Worm (Caenorhabditis elegans) whole organism, L2 larva: ENCODE results near the gene dnj-10.

Experiments
- C34F6.9 ChIP-seq: fragments of 150-350 bp; optimal IDR thresholded peaks from 2 replicates; lab custom pipeline; 2014; ENCODE audit warnings: missing biosample characterization, missing genetic modification characterization
- R02D3.7 ChIP-seq: fragments of 150-350 bp; optimal IDR thresholded peaks from 2 replicates; lab custom pipeline; 2014; ENCODE audit warnings: missing biosample characterization, missing genetic modification characterization
- Y55F3AM.14 ChIP-seq: fragments of 200-800 bp; sonication (Bioruptor generic); optimal IDR thresholded peaks from 2 replicates; lab custom pipeline; 2018; ENCODE audit warnings: mild to moderate bottlenecking, missing genetic modification characterization, missing compliant biosample characterization
- ZK546.5 ChIP-seq: sonication (generic microtip); optimal IDR thresholded peaks from 2 replicates; lab custom pipeline; 2017; ENCODE audit warnings: missing biosample characterization, missing genetic modification characterization
- aly-2 ChIP-seq: fragments of 150-350 bp; optimal IDR thresholded peaks from 2 replicates; lab custom pipeline; 2014; ENCODE audit warnings: missing biosample characterization, missing genetic modification characterization
- ama-1 ChIP-seq: fragments of 150-350 bp; optimal IDR thresholded peaks from 2 replicates; lab custom pipeline; 2018; ENCODE audit warnings: inconsistent platforms
- blmp-1 ChIP-seq: sonication (generic microtip); optimal IDR thresholded peaks from 2 replicates; lab custom pipeline; 2017; ENCODE audit warnings: missing genetic modification characterization, mild to moderate bottlenecking, missing compliant biosample characterization, antibody characterized with exemption, moderate library complexity; ENCODE audit not compliant: insufficient read depth
- ceh-16 ChIP-seq: fragments of 150-350 bp; optimal IDR thresholded peaks from 2 replicates; lab custom pipeline; 2014; ENCODE audit warnings: missing biosample characterization, missing genetic modification characterization
- ceh-82 ChIP-seq: fragments of 150-350 bp; optimal IDR thresholded peaks from 2 replicates; lab custom pipeline; 2014; ENCODE audit warnings: missing biosample characterization, missing genetic modification characterization
- crh-2 ChIP-seq: sonication (generic microtip); optimal IDR thresholded peaks from 2 replicates; lab custom pipeline; 2017; ENCODE audit warnings: missing biosample characterization, missing genetic modification characterization
- egl-27 ChIP-seq: sonication (generic microtip); optimal IDR thresholded peaks from 3 replicates; lab custom pipeline; 2017; ENCODE audit warnings: missing biosample characterization, missing genetic modification reagents, missing genetic modification characterization
- elt-1 ChIP-seq: fragments of 150-350 bp; optimal IDR thresholded peaks from 2 replicates; lab custom pipeline; 2014; ENCODE audit warnings: missing biosample characterization, missing genetic modification characterization
- fos-1 ChIP-seq: fragments of 150-350 bp; optimal IDR thresholded peaks from 2 replicates; lab custom pipeline; 2014; ENCODE audit warnings: missing biosample characterization, missing genetic modification characterization
- gmeb-1 ChIP-seq: fragments of 150-350 bp; optimal IDR thresholded peaks from 2 replicates; lab custom pipeline; 2014; ENCODE audit warnings: missing biosample characterization, missing genetic modification characterization
- lin-11 ChIP-seq: fragments of 150-350 bp; sonication (generic microtip); optimal IDR thresholded peaks from 2 replicates; lab custom pipeline; 2014; ENCODE audit warnings: missing biosample characterization, missing genetic modification characterization, inconsistent platforms, mixed read lengths
- lin-13 ChIP-seq: fragments of 150-350 bp; optimal IDR thresholded peaks from 2 replicates; lab custom pipeline; 2014; ENCODE audit warnings: missing biosample characterization, missing genetic modification reagents, missing genetic modification characterization
- lin-39 ChIP-seq: fragments of 150-350 bp; optimal IDR thresholded peaks from 2 replicates; lab custom pipeline; 2014; ENCODE audit warnings: missing biosample characterization, missing genetic modification reagents, missing genetic modification characterization
- lsy-2 ChIP-seq, 2 experiments: fragments of 150-350 bp in 1 of 2; sonication (generic microtip) in 1 of 2; optimal IDR thresholded peaks; 2 replicates each; lab custom pipeline; 2014 to 2017; ENCODE audit warnings: missing biosample characterization in 2 of 2, missing genetic modification characterization in 2 of 2
- mbf-1 ChIP-seq: sonication (generic microtip); optimal IDR thresholded peaks from 2 replicates; lab custom pipeline; 2017; ENCODE audit warnings: missing biosample characterization, missing genetic modification characterization
- mdl-1 ChIP-seq, 2 experiments: fragments of 150-350 bp in 1 of 2; sonication (generic microtip) in 1 of 2; optimal IDR thresholded peaks; 2 replicates each; lab custom pipeline; 2017; ENCODE audit warnings: missing biosample characterization in 2 of 2, missing genetic modification characterization in 2 of 2
- nhr-10 ChIP-seq: sonication (generic microtip); optimal IDR thresholded peaks from 2 replicates; lab custom pipeline; 2017; ENCODE audit warnings: missing biosample characterization, missing genetic modification characterization
- nhr-11 ChIP-seq: fragments of 150-350 bp; optimal IDR thresholded peaks from 2 replicates; lab custom pipeline; 2014; ENCODE audit warnings: missing biosample characterization, missing genetic modification characterization
- nhr-12 ChIP-seq: fragments of 150-350 bp; optimal IDR thresholded peaks from 2 replicates; lab custom pipeline; 2014; ENCODE audit warnings: missing biosample characterization, missing genetic modification characterization
- nhr-129 ChIP-seq: fragments of 150-350 bp; optimal IDR thresholded peaks from 2 replicates; lab custom pipeline; 2014; ENCODE audit warnings: missing biosample characterization, missing genetic modification characterization
- nhr-21 ChIP-seq: fragments of 150-350 bp; optimal IDR thresholded peaks from 2 replicates; lab custom pipeline; 2014; ENCODE audit warnings: missing biosample characterization, missing genetic modification characterization
- nhr-6 ChIP-seq: fragments of 150-350 bp; optimal IDR thresholded peaks from 2 replicates; lab custom pipeline; 2014; ENCODE audit warnings: missing biosample characterization, missing genetic modification characterization
- peb-1 ChIP-seq: fragments of 150-350 bp; optimal IDR thresholded peaks from 2 replicates; lab custom pipeline; 2014; ENCODE audit warnings: missing biosample characterization, missing genetic modification characterization
- skn-1 ChIP-seq: sonication (generic microtip); optimal IDR thresholded peaks from 2 replicates; lab custom pipeline; 2017; ENCODE audit warnings: missing biosample characterization, missing genetic modification characterization
- sma-3 ChIP-seq: sonication (generic microtip); optimal IDR thresholded peaks from 2 replicates; lab custom pipeline; 2016; ENCODE audit warnings: missing genetic modification reagents, missing genetic modification characterization, missing compliant biosample characterization
- sma-9 ChIP-seq, 2 experiments: fragments of 150-350 bp in 1 of 2; sonication (generic microtip) in 1 of 2; optimal IDR thresholded peaks; 2 replicates each; lab custom pipeline; 2014 to 2016; ENCODE audit warnings: missing genetic modification characterization in 2 of 2, mild to moderate bottlenecking in 1 of 2, missing biosample characterization in 1 of 2, missing compliant biosample characterization in 1 of 2, missing genetic modification reagents in 1 of 2, moderate library complexity in 1 of 2
- snpc-4 ChIP-seq: fragments of 150-350 bp; optimal IDR thresholded peaks from 2 replicates; lab custom pipeline; 2014; ENCODE audit warnings: missing biosample characterization, missing genetic modification characterization
- unc-55 ChIP-seq: fragments of 150-350 bp; sonication (generic microtip); optimal IDR thresholded peaks from 3 replicates; lab custom pipeline; 2014; ENCODE audit warnings: missing biosample characterization, missing genetic modification reagents, missing genetic modification characterization
- unc-62 ChIP-seq: fragments of 150-350 bp; optimal IDR thresholded peaks from 2 replicates; lab custom pipeline; 2014; ENCODE audit warnings: missing biosample characterization, missing genetic modification reagents, missing genetic modification characterization
- ztf-1 ChIP-seq: fragments of 200-800 bp; sonication (Bioruptor generic); conservative IDR thresholded peaks from 2 replicates; pipeline ENCODE4 v1.3.6; 2022; ENCODE audit warnings: missing genetic modification characterization, missing compliant biosample characterization
- ztf-4 ChIP-seq: fragments of 150-350 bp; optimal IDR thresholded peaks from 2 replicates; lab custom pipeline; 2014; ENCODE audit warnings: missing biosample characterization, missing genetic modification characterization

The dnj-10 gene

DNA sequence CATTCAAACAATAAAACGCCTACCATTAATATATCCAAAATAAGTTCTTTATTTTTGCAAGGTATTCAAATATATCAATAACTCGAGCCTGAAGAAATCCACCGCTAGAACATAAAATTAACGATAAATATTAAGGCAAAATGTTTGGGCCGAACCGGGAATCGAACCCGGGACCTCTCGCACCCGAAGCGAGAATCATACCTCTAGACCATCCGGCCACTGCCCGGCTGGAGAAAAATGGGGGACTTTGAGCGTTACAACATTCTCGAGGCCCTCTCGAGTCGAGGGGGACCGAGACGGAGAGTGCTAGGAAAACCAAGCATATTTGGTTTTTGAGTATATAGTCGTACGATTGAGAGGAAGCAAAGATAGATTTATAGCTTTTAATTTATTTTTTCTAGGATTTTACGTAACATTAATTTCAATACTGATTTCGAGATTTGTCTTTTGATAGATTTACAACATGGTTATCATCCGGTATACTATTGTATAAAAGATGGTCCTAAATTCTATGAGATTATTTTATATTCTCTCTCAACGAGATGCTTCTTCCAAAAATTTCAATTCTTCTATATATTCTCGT is 19.4 kb downstream of the dnj-10 start, which contains the start of gene flp-23:
Gene flp-23, plus strand, starts transcription at position 533 of the 583 bp plus-strand sequence.
- TF ChIP-seq nhr-6 (no peak), unc-62 (no peak), lin-13 (GFP tag; lab: Kevin White, UChicago) (peak; percentile 43), mdl-1 (tag; optimal IDR thresholded peaks at IDR 0.05; lab: Kevin White, UChicago) (no peak), fos-1 (tag; lab: Kevin White, UChicago) (no peak), nhr-11 (no peak), C34F6.9 (tag; lab: Kevin White, UChicago) (no peak), nhr-129 (tag; lab: Kevin White, UChicago) (peak; percentile 37), ZK546.5 (no peak), egl-27 (tag; lab: Kevin White, UChicago) (no peak), lsy-2 (tag; optimal IDR thresholded peaks at IDR 0.05; lab: Kevin White, UChicago) (peak in 1 of 2 experiments; percentile 48), aly-2 (tag; lab: Kevin White, UChicago) (no peak), crh-2 (tag; lab: Kevin White, UChicago) (no peak), nhr-10 (tag; lab: Kevin White, UChicago) (no peak), sma-9 (GFP tag; optimal IDR thresholded peaks at IDR 0.05; lab: Kevin White, UChicago) (no peak), sma-9 (tag; optimal IDR thresholded peaks at IDR 0.05; lab: Kevin White, UChicago) (no peak), lin-11 (no peak), peb-1 (tag; lab: Kevin White, UChicago) (no peak), ztf-4 (tag; lab: Kevin White, UChicago) (no peak), unc-55 (GFP tag; lab: Kevin White, UChicago) (peak; percentile 62), ama-1 (lab: Kevin White, UChicago) (no peak), R02D3.7 (no peak), mbf-1 (tag; lab: Kevin White, UChicago) (no peak), lin-39 (tag; lab: Kevin White, UChicago) (no peak), ceh-16 (no peak), sma-3 (peak; percentile 10)

DNA sequence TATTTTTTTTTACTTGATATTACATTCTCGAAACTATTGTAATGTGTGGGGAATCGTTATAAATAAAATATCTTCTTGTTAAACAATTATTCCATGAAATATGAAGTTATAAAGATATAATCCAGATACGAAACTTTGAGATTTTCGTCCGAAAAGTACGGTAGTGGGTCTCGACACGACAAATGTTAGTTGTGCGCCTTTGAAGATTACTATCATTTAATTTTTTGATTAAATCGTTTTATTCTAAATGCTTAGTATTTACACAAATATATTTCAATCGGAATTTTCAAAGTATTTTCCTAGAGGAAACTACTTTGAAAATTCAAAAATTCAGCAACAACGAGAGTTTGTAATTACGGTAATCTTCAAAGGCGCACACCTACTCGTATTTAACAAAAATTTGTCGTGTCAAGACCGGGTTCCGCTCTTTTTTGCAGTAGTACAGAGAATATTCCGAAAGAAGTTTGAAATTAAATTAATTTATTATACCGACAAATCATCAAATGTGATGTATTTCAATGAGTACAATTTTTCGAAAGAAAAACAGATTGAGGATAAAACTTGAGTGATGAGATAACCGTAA is 21.2 kb downstream of the dnj-10 start:
- TF ChIP-seq ama-1 (lab: Kevin White, UChicago), result peak; percentile 70
- peak; percentile 17 for TF ChIP-seq gmeb-1 (tag; lab: Kevin White, UChicago)
- no peak for TF ChIP-seq skn-1
- TF ChIP-seq fos-1 (tag; lab: Kevin White, UChicago), result no peak
- no peak for TF ChIP-seq C34F6.9 (tag; lab: Kevin White, UChicago)
- no peak for TF ChIP-seq elt-1
- no peak for TF ChIP-seq nhr-12 (tag; lab: Kevin White, UChicago)
- peak; percentile 3 for TF ChIP-seq sma-3
- peak in 1 of 2 experiments; percentile 17 for TF ChIP-seq lsy-2 (tag; optimal IDR thresholded peaks at IDR 0.05; lab: Kevin White, UChicago)
- TF ChIP-seq, all 48 proteins: peak for 4

DNA sequence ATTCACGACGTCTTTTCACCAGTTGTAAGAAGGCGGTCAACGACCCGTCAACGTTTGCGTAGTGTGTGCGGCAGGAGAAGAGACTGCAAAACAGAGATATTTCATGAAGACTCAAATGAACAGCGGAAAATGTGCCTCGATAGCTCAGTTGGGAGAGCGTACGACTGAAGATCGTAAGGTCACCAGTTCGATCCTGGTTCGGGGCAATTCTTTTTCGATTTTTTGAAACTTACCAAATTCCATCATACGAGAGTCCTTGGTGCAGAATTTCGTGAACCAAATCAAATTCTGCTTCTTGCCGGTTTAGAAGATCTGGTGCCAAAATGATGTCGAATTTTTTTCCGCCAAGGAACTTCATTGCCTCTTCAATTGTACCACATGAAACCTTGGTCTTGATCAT is 22.0 kb downstream of the dnj-10 start:
- TF ChIP-seq C34F6.9 (tag; lab: Kevin White, UChicago), result peak; percentile 38
- peak; percentile 9 for TF ChIP-seq ztf-4 (tag; lab: Kevin White, UChicago)
- no peak for TF ChIP-seq mdl-1 (tag; optimal IDR thresholded peaks at IDR 0.05; lab: Kevin White, UChicago)
- no peak for TF ChIP-seq ceh-82 (tag; lab: Kevin White, UChicago)
- TF ChIP-seq nhr-129 (tag; lab: Kevin White, UChicago), result peak; percentile 80
- no peak for TF ChIP-seq egl-27 (tag; lab: Kevin White, UChicago)
- no peak for TF ChIP-seq snpc-4
- peak; percentile 39 for TF ChIP-seq sma-9 (GFP tag; optimal IDR thresholded peaks at IDR 0.05; lab: Kevin White, UChicago)
- TF ChIP-seq sma-9 (tag; optimal IDR thresholded peaks at IDR 0.05; lab: Kevin White, UChicago), result no peak
- TF ChIP-seq unc-55 (GFP tag; lab: Kevin White, UChicago), result peak; percentile 39
- TF ChIP-seq fos-1 (tag; lab: Kevin White, UChicago), result peak; percentile 40
- peak; percentile 34 for TF ChIP-seq ama-1 (lab: Kevin White, UChicago)
- no peak for TF ChIP-seq Y55F3AM.14
- no peak for TF ChIP-seq nhr-11
- TF ChIP-seq blmp-1, result peak; percentile 6
- TF ChIP-seq lsy-2 (tag; optimal IDR thresholded peaks at IDR 0.05; lab: Kevin White, UChicago), result peak in 1 of 2 experiments; percentile 56
- TF ChIP-seq nhr-21 (tag; lab: Kevin White, UChicago), result peak; percentile 19
- no peak for TF ChIP-seq ztf-1 (GFP tag; lab: Robert Waterston, UW)
